Fruit fly (Drosophila melanogaster) whole organism, embryonic: ENCODE data around the gene ebo.

ENCODE experiments used
- Bteb2 ChIP-seq: fragments of 200-800 bp; sonication (Bioruptor generic); optimal IDR thresholded peaks from 2 replicates; lab custom pipeline; 2016; ENCODE audit warnings: missing biosample characterization, missing genetic modification characterization
- CG10147 ChIP-seq: fragments of 200-800 bp; sonication (Bioruptor generic); optimal IDR thresholded peaks from 2 replicates; lab custom pipeline; 2019; ENCODE audit warnings: missing biosample characterization, mild to moderate bottlenecking, missing genetic modification characterization, moderate library complexity
- CG10366 ChIP-seq: fragments of 200-800 bp; sonication (Bioruptor generic); IDR thresholded peaks from 2 replicates; pipeline ENCODE4 v1.3.6; 2022; ENCODE audit warnings: missing biosample characterization, missing genetic modification characterization
- CG10431 ChIP-seq: fragments of 200-800 bp; sonication (Bioruptor generic); optimal IDR thresholded peaks from 3 replicates; lab custom pipeline; 2018; ENCODE audit warnings: missing biosample characterization, mild to moderate bottlenecking, missing genetic modification characterization
- CG12155 ChIP-seq: fragments of 200-800 bp; sonication (Bioruptor generic); optimal IDR thresholded peaks from 3 replicates; lab custom pipeline; 2016; ENCODE audit warnings: missing biosample characterization, missing genetic modification characterization
- CG12942 ChIP-seq: fragments of 200-800 bp; sonication (Bioruptor generic); optimal IDR thresholded peaks from 3 replicates; lab custom pipeline; 2016; ENCODE audit warnings: missing biosample characterization, missing genetic modification characterization
- CG13424 ChIP-seq: fragments of 200-800 bp; sonication (Bioruptor generic); optimal IDR thresholded peaks from 2 replicates; lab custom pipeline; 2019; ENCODE audit warnings: missing biosample characterization, mild to moderate bottlenecking, missing genetic modification characterization, moderate library complexity
- CG14965 ChIP-seq: fragments of 200-800 bp; sonication (Bioruptor generic); optimal IDR thresholded peaks from 2 replicates; lab custom pipeline; 2016; ENCODE audit warnings: missing biosample characterization, missing genetic modification characterization, borderline replicate concordance
- CG1647 ChIP-seq: fragments of 200-800 bp; sonication (Bioruptor generic); optimal IDR thresholded peaks from 3 replicates; lab custom pipeline; 2016; ENCODE audit warnings: missing biosample characterization, missing genetic modification characterization
- CG16813 ChIP-seq: fragments of 200-800 bp; sonication (Bioruptor generic); IDR thresholded peaks from 3 replicates; pipeline ENCODE4 v1.3.6; 2022; ENCODE audit warnings: missing biosample characterization, missing genetic modification characterization; ENCODE audit not compliant: partially characterized antibody
- CG17612 ChIP-seq: fragments of 200-800 bp; sonication (Bioruptor generic); IDR thresholded peaks from 2 replicates; pipeline ENCODE4 v1.3.6; 2022; ENCODE audit warnings: missing biosample characterization, missing genetic modification characterization
- CG17829 ChIP-seq: fragments of 200-800 bp; optimal IDR thresholded peaks from 2 replicates; lab custom pipeline; 2019; ENCODE audit warnings: missing biosample characterization, mild to moderate bottlenecking, missing genetic modification characterization, moderate library complexity
- CG18476 ChIP-seq: fragments of 200-800 bp; sonication (Bioruptor generic); optimal IDR thresholded peaks from 2 replicates; lab custom pipeline; 2016; ENCODE audit warnings: missing biosample characterization, mild to moderate bottlenecking, missing genetic modification characterization
- CG2116 ChIP-seq: fragments of 200-800 bp; sonication (Bioruptor generic); optimal IDR thresholded peaks from 3 replicates; lab custom pipeline; 2018; ENCODE audit warnings: missing biosample characterization, mild to moderate bottlenecking, missing genetic modification characterization
- CG31224 ChIP-seq: fragments of 200-800 bp; sonication (Bioruptor generic); IDR thresholded peaks from 2 replicates; pipeline ENCODE4 v1.3.6; 2022; ENCODE audit warnings: missing biosample characterization, missing genetic modification characterization
- CG3281 ChIP-seq: fragments of 200-800 bp; sonication (Bioruptor generic); optimal IDR thresholded peaks from 3 replicates; lab custom pipeline; 2017; ENCODE audit warnings: missing biosample characterization, mild to moderate bottlenecking, missing genetic modification characterization
- CG4424 ChIP-seq: fragments of 200-800 bp; sonication (Bioruptor generic); optimal IDR thresholded peaks from 3 replicates; lab custom pipeline; 2016; ENCODE audit warnings: missing biosample characterization, missing genetic modification characterization
- CG4617 ChIP-seq: fragments of 200-800 bp; sonication (Bioruptor generic); optimal IDR thresholded peaks from 3 replicates; lab custom pipeline; 2016; ENCODE audit warnings: missing biosample characterization, missing genetic modification characterization, borderline replicate concordance
- CG6765 ChIP-seq: fragments of 200-800 bp; sonication (Bioruptor generic); optimal IDR thresholded peaks from 3 replicates; lab custom pipeline; 2017; ENCODE audit warnings: missing biosample characterization, mild to moderate bottlenecking, missing genetic modification characterization
- CG6791 ChIP-seq: fragments of 200-800 bp; sonication (Bioruptor generic); IDR thresholded peaks from 3 replicates; pipeline ENCODE4 v1.3.6; 2022; ENCODE audit warnings: missing biosample characterization, missing genetic modification characterization; ENCODE audit not compliant: partially characterized antibody
- CG7987 ChIP-seq: fragments of 200-800 bp; sonication (Bioruptor generic); optimal IDR thresholded peaks from 2 replicates; lab custom pipeline; 2018; ENCODE audit warnings: missing biosample characterization, mild to moderate bottlenecking, missing genetic modification characterization, moderate library complexity
- Dip3 ChIP-seq: fragments of 200-800 bp; sonication (Bioruptor generic); optimal IDR thresholded peaks from 3 replicates; lab custom pipeline; 2016; ENCODE audit warnings: missing biosample characterization, missing genetic modification characterization
- Doc2 ChIP-seq: fragments of 200-800 bp; sonication (Bioruptor generic); IDR thresholded peaks from 2 replicates; pipeline ENCODE4 v1.3.6; 2022; ENCODE audit warnings: missing biosample characterization, missing genetic modification characterization
- Eip74EF ChIP-seq, 2 experiments: fragments of 200-800 bp in 1 of 2; fragments of >200 bp in 1 of 2; sonication (Bioruptor generic) in 1 of 2; optimal IDR thresholded peaks; 2 replicates each; lab custom pipeline; 2017 to 2019; ENCODE audit warnings: missing biosample characterization in 2 of 2, missing genetic modification characterization in 2 of 2, mild to moderate bottlenecking in 1 of 2, moderate library complexity in 1 of 2
- Ets97D ChIP-seq: fragments of 200-800 bp; sonication (Bioruptor generic); optimal IDR thresholded peaks from 3 replicates; lab custom pipeline; 2016; ENCODE audit warnings: missing biosample characterization, missing genetic modification characterization
- Hr51 ChIP-seq, 2 experiments: fragments of 200-800 bp; sonication (Bioruptor generic); optimal IDR thresholded peaks; 2 replicates in 1 of 2; 3 replicates in 1 of 2; lab custom pipeline; 2016 to 2018; ENCODE audit warnings: missing biosample characterization in 2 of 2, missing genetic modification characterization in 2 of 2, mild to moderate bottlenecking in 1 of 2, moderate library complexity in 1 of 2
- Lhr ChIP-seq: fragments of 200-800 bp; sonication (Bioruptor generic); optimal IDR thresholded peaks from 3 replicates; lab custom pipeline; 2017; ENCODE audit warnings: mild to moderate bottlenecking, missing biosample characterization, missing genetic modification reagents, missing genetic modification characterization
- Neu2 ChIP-seq: fragments of 200-800 bp; sonication (Bioruptor generic); optimal IDR thresholded peaks from 3 replicates; lab custom pipeline; 2016; ENCODE audit warnings: missing biosample characterization, missing genetic modification characterization, borderline replicate concordance
- Nf-YB ChIP-seq: fragments of 200-800 bp; sonication (Bioruptor generic); optimal IDR thresholded peaks from 3 replicates; lab custom pipeline; 2019; ENCODE audit warnings: missing biosample characterization, mild to moderate bottlenecking, missing genetic modification characterization, moderate library complexity
- NfI ChIP-seq: fragments of 200-800 bp; sonication (Bioruptor generic); optimal IDR thresholded peaks from 3 replicates; lab custom pipeline; 2018; ENCODE audit warnings: missing biosample characterization, mild to moderate bottlenecking, missing genetic modification characterization, moderate library complexity
- Six4 ChIP-seq: fragments of 200-800 bp; sonication (Bioruptor generic); optimal IDR thresholded peaks from 2 replicates; lab custom pipeline; 2016; ENCODE audit warnings: missing biosample characterization, missing genetic modification characterization
- Sry-β ChIP-seq: fragments of 200-800 bp; sonication (Bioruptor generic); optimal IDR thresholded peaks from 2 replicates; lab custom pipeline; 2018; ENCODE audit warnings: missing biosample characterization, mild to moderate bottlenecking, missing genetic modification characterization, moderate library complexity
- br ChIP-seq: fragments of >200 bp; optimal IDR thresholded peaks from 2 replicates; lab custom pipeline; 2017
- cg ChIP-seq: fragments of 200-800 bp; sonication (Bioruptor generic); optimal IDR thresholded peaks from 3 replicates; lab custom pipeline; 2019; ENCODE audit warnings: missing biosample characterization, mild to moderate bottlenecking, missing genetic modification characterization, moderate library complexity
- chn ChIP-seq: fragments of 200-800 bp; sonication (Bioruptor generic); optimal IDR thresholded peaks from 2 replicates; lab custom pipeline; 2016; ENCODE audit warnings: missing biosample characterization, missing genetic modification characterization
- corto ChIP-seq: fragments of 200-800 bp; sonication (Bioruptor generic); optimal IDR thresholded peaks from 2 replicates; lab custom pipeline; 2016; ENCODE audit warnings: missing biosample characterization, mild to moderate bottlenecking, missing genetic modification characterization, moderate library complexity
- da ChIP-seq: fragments of 200-800 bp; sonication (Bioruptor generic); optimal IDR thresholded peaks from 2 replicates; lab custom pipeline; 2016; ENCODE audit warnings: missing biosample characterization, missing genetic modification characterization
- emc ChIP-seq: fragments of 200-800 bp; sonication (Bioruptor generic); optimal IDR thresholded peaks from 2 replicates; lab custom pipeline; 2016; ENCODE audit warnings: missing biosample characterization, missing genetic modification characterization
- eve ChIP-seq, 2 experiments: fragments of >200 bp; optimal IDR thresholded peaks; 2 replicates each; lab custom pipeline; 2017; ENCODE audit warnings: missing biosample characterization in 2 of 2, missing genetic modification characterization in 2 of 2
- fd3F ChIP-seq: fragments of 200-800 bp; sonication (Bioruptor generic); optimal IDR thresholded peaks from 2 replicates; lab custom pipeline; 2018; ENCODE audit warnings: missing biosample characterization, mild to moderate bottlenecking, missing genetic modification characterization, moderate library complexity
- fd64A ChIP-seq: fragments of 200-800 bp; sonication (Bioruptor generic); optimal IDR thresholded peaks from 3 replicates; lab custom pipeline; 2018; ENCODE audit warnings: missing biosample characterization, mild to moderate bottlenecking, missing genetic modification characterization
- gcm2 ChIP-seq: fragments of 200-800 bp; sonication (Bioruptor generic); optimal IDR thresholded peaks from 2 replicates; lab custom pipeline; 2016; ENCODE audit warnings: missing biosample characterization, missing genetic modification characterization
- jigr1 ChIP-seq: fragments of 200-800 bp; sonication (Bioruptor generic); IDR thresholded peaks from 3 replicates; pipeline ENCODE4 v1.3.6; 2022; ENCODE audit warnings: missing biosample characterization, missing genetic modification characterization
- maf-S ChIP-seq: fragments of 200-800 bp; sonication (Bioruptor generic); optimal IDR thresholded peaks from 2 replicates; lab custom pipeline; 2016; ENCODE audit warnings: missing biosample characterization, missing genetic modification characterization
- nau ChIP-seq: fragments of 200-800 bp; sonication (Bioruptor generic); optimal IDR thresholded peaks from 3 replicates; lab custom pipeline; 2017; ENCODE audit warnings: missing biosample characterization, mild to moderate bottlenecking, missing genetic modification characterization, missing genetic modification reagents
- p53 ChIP-seq: fragments of 200-800 bp; sonication (Bioruptor generic); optimal IDR thresholded peaks from 2 replicates; lab custom pipeline; 2016; ENCODE audit warnings: missing biosample characterization, missing genetic modification characterization
- pfk ChIP-seq: fragments of 200-800 bp; sonication (Bioruptor generic); optimal IDR thresholded peaks from 2 replicates; lab custom pipeline; 2018; ENCODE audit warnings: missing biosample characterization, mild to moderate bottlenecking, missing genetic modification characterization, moderate library complexity
- pnt ChIP-seq: fragments of 200-800 bp; sonication (Bioruptor generic); optimal IDR thresholded peaks from 3 replicates; lab custom pipeline; 2016; ENCODE audit warnings: missing biosample characterization, missing genetic modification characterization
- pros ChIP-seq: fragments of 200-800 bp; sonication (Bioruptor generic); optimal IDR thresholded peaks from 3 replicates; lab custom pipeline; 2019; ENCODE audit warnings: missing biosample characterization, mild to moderate bottlenecking, missing genetic modification characterization, moderate library complexity
- vfl ChIP-seq: fragments of 200-800 bp; sonication (Bioruptor generic); optimal IDR thresholded peaks from 2 replicates; lab custom pipeline; 2016; ENCODE audit warnings: missing biosample characterization, missing genetic modification characterization

Gene ebo

dm6 chrX:499589-500041, 23.2 kb upstream of the ebo start (continued):
- TF ChIP-seq CG14965 (peak; percentile 52), fd3F (GFP tag; lab: Kevin White, UChicago) (peak; percentile 78), Eip74EF (GFP tag; optimal IDR thresholded peaks at IDR 0.05; lab: Kevin White, UChicago) (peak in 1 of 2 experiments; percentile 84), pfk (GFP tag; lab: Kevin White, UChicago) (peak; percentile 45), Dip3 (GFP tag; lab: Kevin White, UChicago) (peak; percentile 77), CG10366 (GFP tag; lab: Robert Waterston, UW) (peak; percentile 55), CG10147 (GFP tag; lab: Kevin White, UChicago) (peak; percentile 88), CG3281 (GFP tag; lab: Kevin White, UChicago) (peak; percentile 93), CG31224 (GFP tag; lab: Robert Waterston, UW) (peak; percentile 44; the same call in 1 of the 2 replicates), CG17829 (tag; lab: Kevin White, UChicago) (peak; percentile 75), p53 (GFP tag; lab: Kevin White, UChicago) (peak; percentile 54), CG18476 (peak; percentile 78), CG1647 (GFP tag; lab: Kevin White, UChicago) (peak; percentile 59), Neu2 (GFP tag; lab: Kevin White, UChicago) (no peak), pnt (peak; percentile 64), corto (GFP tag; lab: Kevin White, UChicago) (no peak), jigr1 (GFP tag; lab: Robert Waterston, UW) (no peak), maf-S (GFP tag; lab: Kevin White, UChicago) (peak; percentile 79), emc (GFP tag; lab: Kevin White, UChicago) (peak; percentile 18), Doc2 (no peak), CG6765 (GFP tag; lab: Kevin White, UChicago) (peak; percentile 87), pros (GFP tag; lab: Kevin White, UChicago) (no peak), cg (GFP tag; lab: Kevin White, UChicago) (peak; percentile 25), CG16813 (GFP tag; lab: Robert Waterston, UW) (no peak), CG12155 (GFP tag; lab: Kevin White, UChicago) (peak; percentile 65), CG7987 (GFP tag; lab: Kevin White, UChicago) (peak; percentile 68), CG12942 (GFP tag; lab: Kevin White, UChicago) (peak; percentile 60), gcm2 (GFP tag; lab: Kevin White, UChicago) (no peak), da (GFP tag; lab: Kevin White, UChicago) (peak; percentile 54), Hr51 (GFP tag; optimal IDR thresholded peaks at IDR 0.05; lab: Kevin White, UChicago) (peak; percentile 62 to 87), NfI (GFP tag; lab: Kevin White, UChicago) (peak; percentile 84), Nf-YB (GFP tag; lab: Kevin White, UChicago) (peak; percentile 58), br (lab: Kevin White, UChicago) (no peak), Lhr (no peak), CG6791 (no peak), nau (GFP tag; lab: Kevin White, UChicago) (peak; percentile 84), chn (GFP tag; lab: Kevin White, UChicago) (peak; percentile 62), vfl (GFP tag; lab: Kevin White, UChicago) (peak; percentile 53), CG10431 (peak; percentile 43), CG4617 (GFP tag; lab: Kevin White, UChicago) (no peak), fd64A (GFP tag; lab: Kevin White, UChicago) (peak; percentile 69), CG2116 (GFP tag; lab: Kevin White, UChicago) (peak; percentile 38), CG4424 (GFP tag; lab: Kevin White, UChicago) (peak; percentile 72), Ets97D (GFP tag; lab: Kevin White, UChicago) (peak; percentile 9), Bteb2 (peak; percentile 77), Six4 (GFP tag; lab: Kevin White, UChicago) (peak; percentile 75), CG13424 (peak; percentile 84), eve (GFP tag; optimal IDR thresholded peaks at IDR 0.05; lab: Kevin White, UChicago) (no peak), Sry-β (GFP tag; lab: Kevin White, UChicago) (no peak), CG17612 (GFP tag; lab: Robert Waterston, UW) (0 out of 2 replicates have a peak, but pooled peaks have one; percentile 45)
